Worm (Caenorhabditis elegans) whole organism, L1 larva: ENCODE measurements around the gene Y57G7A.1.

Experiments used
- C04F5.9 ChIP-seq: sonication (generic microtip); optimal IDR thresholded peaks from 2 replicates; lab custom pipeline; 2016; ENCODE audit warnings: missing genetic modification characterization, missing compliant biosample characterization
- alr-1 ChIP-seq: fragments of 200-800 bp; sonication (Bioruptor generic); optimal IDR thresholded peaks from 2 replicates; lab custom pipeline; 2018; ENCODE audit warnings: borderline replicate concordance, mild to moderate bottlenecking, missing genetic modification characterization, missing compliant biosample characterization
- ceh-8 ChIP-seq: fragments of 200-800 bp; sonication (Bioruptor generic); optimal IDR thresholded peaks from 2 replicates; lab custom pipeline; 2018; ENCODE audit warnings: mild to moderate bottlenecking, missing genetic modification characterization, moderate library complexity, missing compliant biosample characterization
- ceh-82 ChIP-seq, 3 experiments: fragments of 150-350 bp in 1 of 3; sonication (generic microtip) in 2 of 3; optimal IDR thresholded peaks; 2 replicates each; lab custom pipeline; 2014 to 2017; ENCODE audit warnings: missing biosample characterization in 3 of 3, missing genetic modification characterization in 3 of 3
- ceh-90 ChIP-seq: sonication (generic microtip); optimal IDR thresholded peaks from 2 replicates; lab custom pipeline; 2016; ENCODE audit warnings: missing genetic modification characterization, missing compliant biosample characterization
- dpl-1 ChIP-seq, 3 experiments: fragments of 150-350 bp in 2 of 3; sonication (generic microtip) in 1 of 3; optimal IDR thresholded peaks; 2 replicates each; lab custom pipeline; 2014 to 2017; ENCODE audit warnings: missing biosample characterization in 3 of 3, missing genetic modification characterization in 3 of 3, missing genetic modification reagents in 3 of 3
- dsc-1 ChIP-seq: sonication (generic microtip); optimal IDR thresholded peaks from 2 replicates; lab custom pipeline; 2016; ENCODE audit warnings: mild to moderate bottlenecking, missing genetic modification characterization, missing compliant biosample characterization
- efl-1 ChIP-seq, 4 experiments: fragments of 150-350 bp; optimal IDR thresholded peaks in 3 of 4; peaks in 1 of 4; 1 replicate in 1 of 4; 2 replicates in 3 of 4; lab custom pipeline; 2014; ENCODE audit warnings: missing biosample characterization in 2 of 4, missing genetic modification characterization in 2 of 4, missing genetic modification reagents in 2 of 4
- efl-3 ChIP-seq: fragments of 200-800 bp; sonication (Bioruptor generic); optimal IDR thresholded peaks from 2 replicates; lab custom pipeline; 2018; ENCODE audit warnings: mild to moderate bottlenecking, missing genetic modification characterization, missing compliant biosample characterization
- egl-13 ChIP-seq: sonication (generic microtip); optimal IDR thresholded peaks from 2 replicates; lab custom pipeline; 2016; ENCODE audit warnings: missing genotype, missing genetic modification reagents, missing genetic modification characterization, missing compliant biosample characterization
- egl-27 ChIP-seq, 2 experiments: fragments of 150-350 bp in 1 of 2; sonication (generic microtip); optimal IDR thresholded peaks; 3 replicates each; lab custom pipeline; 2017 to 2018; ENCODE audit warnings: missing biosample characterization in 2 of 2, missing genetic modification characterization in 2 of 2, missing genetic modification reagents in 2 of 2
- elt-3 ChIP-seq, 6 experiments: fragments of 150-350 bp in 1 of 6; sonication (generic microtip); optimal IDR thresholded peaks; 2 replicates each; lab custom pipeline; 2017 to 2018; ENCODE audit warnings: missing biosample characterization in 6 of 6, missing genetic modification characterization in 6 of 6, inconsistent platforms in 1 of 6
- fkh-10 ChIP-seq: sonication (generic microtip); optimal IDR thresholded peaks from 2 replicates; lab custom pipeline; 2017; ENCODE audit warnings: missing biosample characterization, missing genetic modification reagents, missing genetic modification characterization
- fkh-8 ChIP-seq: sonication (generic microtip); optimal IDR thresholded peaks from 2 replicates; lab custom pipeline; 2016; ENCODE audit warnings: mild to moderate bottlenecking, missing genetic modification characterization, missing compliant biosample characterization
- fos-1 ChIP-seq: fragments of 150-350 bp; optimal IDR thresholded peaks from 2 replicates; lab custom pipeline; 2014; ENCODE audit warnings: missing biosample characterization, missing genetic modification characterization
- hlh-17 ChIP-seq: fragments of 200-800 bp; sonication (Bioruptor generic); optimal IDR thresholded peaks from 2 replicates; lab custom pipeline; 2018; ENCODE audit warnings: missing genetic modification characterization, mild to moderate bottlenecking, missing compliant biosample characterization, moderate library complexity, borderline replicate concordance
- isw-1 ChIP-seq: fragments of 200-800 bp; sonication (Bioruptor generic); IDR thresholded peaks from 2 replicates; pipeline ENCODE4 v1.3.6; 2022; ENCODE audit warnings: missing genetic modification characterization, missing compliant biosample characterization
- jun-1 ChIP-seq: fragments of 150-350 bp; optimal IDR thresholded peaks from 2 replicates; lab custom pipeline; 2014; ENCODE audit warnings: missing biosample characterization, missing genetic modification reagents, missing genetic modification characterization
- lin-13 ChIP-seq: fragments of 150-350 bp; optimal IDR thresholded peaks from 2 replicates; lab custom pipeline; 2014; ENCODE audit warnings: missing biosample characterization, missing genetic modification reagents, missing genetic modification characterization
- lin-14 ChIP-seq: fragments of 200-800 bp; sonication (Bioruptor generic); optimal IDR thresholded peaks from 2 replicates; lab custom pipeline; 2018; ENCODE audit warnings: mild to moderate bottlenecking, missing genetic modification characterization, moderate library complexity, missing compliant biosample characterization
- lin-15B ChIP-seq: fragments of 150-350 bp; sonication (generic microtip); optimal IDR thresholded peaks from 3 replicates; lab custom pipeline; 2014; ENCODE audit warnings: missing biosample characterization, missing genetic modification characterization
- lin-35 ChIP-seq, 2 experiments: fragments of 150-350 bp; optimal IDR thresholded peaks; 2 replicates each; lab custom pipeline; 2014; ENCODE audit warnings: missing biosample characterization in 2 of 2, missing genetic modification characterization in 2 of 2, missing genetic modification reagents in 2 of 2
- lsy-2 ChIP-seq, 2 experiments: fragments of 150-350 bp; optimal IDR thresholded peaks; 2 replicates each; lab custom pipeline; 2014; ENCODE audit warnings: missing biosample characterization in 2 of 2, missing genetic modification characterization in 2 of 2
- mab-9 ChIP-seq: fragments of 200-800 bp; sonication (Bioruptor generic); IDR thresholded peaks from 2 replicates; pipeline ENCODE4 v1.3.6; 2022; ENCODE audit warnings: missing genetic modification reagents, missing genetic modification characterization, missing compliant biosample characterization
- mef-2 ChIP-seq: fragments of 150-350 bp; optimal IDR thresholded peaks from 2 replicates; lab custom pipeline; 2014; ENCODE audit warnings: missing biosample characterization, missing genetic modification characterization
- nhr-11 ChIP-seq: fragments of 150-350 bp; optimal IDR thresholded peaks from 2 replicates; lab custom pipeline; 2014; ENCODE audit warnings: missing biosample characterization, missing genetic modification characterization
- nhr-28 ChIP-seq: fragments of 150-350 bp; optimal IDR thresholded peaks from 2 replicates; lab custom pipeline; 2014; ENCODE audit warnings: missing biosample characterization, missing genetic modification characterization
- nhr-76 ChIP-seq: sonication (generic microtip); optimal IDR thresholded peaks from 2 replicates; lab custom pipeline; 2017; ENCODE audit warnings: missing biosample characterization, missing genetic modification characterization
- nhr-77 ChIP-seq: fragments of 150-350 bp; optimal IDR thresholded peaks from 2 replicates; lab custom pipeline; 2014; ENCODE audit warnings: missing biosample characterization, missing genetic modification characterization
- pag-3 ChIP-seq: sonication (generic microtip); optimal IDR thresholded peaks from 2 replicates; lab custom pipeline; 2017; ENCODE audit warnings: missing genetic modification characterization, mild to moderate bottlenecking, missing compliant biosample characterization, antibody characterized with exemption, borderline replicate concordance; ENCODE audit not compliant: insufficient read depth
- skn-1 ChIP-seq: fragments of 150-350 bp; optimal IDR thresholded peaks from 2 replicates; lab custom pipeline; 2014; ENCODE audit warnings: missing biosample characterization, missing genetic modification characterization
- sox-4 ChIP-seq: sonication (generic microtip); optimal IDR thresholded peaks from 2 replicates; lab custom pipeline; 2016; ENCODE audit warnings: missing genetic modification characterization, missing compliant biosample characterization
- sup-37 ChIP-seq: fragments of 200-800 bp; sonication (Bioruptor generic); optimal IDR thresholded peaks from 2 replicates; lab custom pipeline; 2018; ENCODE audit warnings: mild to moderate bottlenecking, missing genetic modification characterization, missing compliant biosample characterization
- tbx-2 ChIP-seq: sonication (generic microtip); optimal IDR thresholded peaks from 2 replicates; lab custom pipeline; 2016; ENCODE audit warnings: missing genetic modification characterization, missing compliant biosample characterization
- tlp-1 ChIP-seq: fragments of 150-350 bp; optimal IDR thresholded peaks from 2 replicates; lab custom pipeline; 2014; ENCODE audit warnings: missing biosample characterization, missing genetic modification characterization
- unc-30 ChIP-seq: sonication (generic microtip); optimal IDR thresholded peaks from 2 replicates; lab custom pipeline; 2017; ENCODE audit warnings: missing biosample characterization, missing genetic modification characterization
- unc-62 ChIP-seq: fragments of 150-350 bp; optimal IDR thresholded peaks from 2 replicates; lab custom pipeline; 2014; ENCODE audit warnings: missing biosample characterization, missing genetic modification reagents, missing genetic modification characterization
- zag-1 ChIP-seq: fragments of 150-350 bp; optimal IDR thresholded peaks from 2 replicates; lab custom pipeline; 2014; ENCODE audit warnings: missing biosample characterization, missing genetic modification characterization
- ztf-4 ChIP-seq: fragments of 150-350 bp; optimal IDR thresholded peaks from 2 replicates; lab custom pipeline; 2014; ENCODE audit warnings: missing biosample characterization, missing genetic modification characterization

Gene Y57G7A.1

ce11 chrII:1320412-1320811 lies 22.1 kb downstream of the Y57G7A.1 start (continued):
- peak; percentile 98 to 99 (median 99) for TF ChIP-seq dpl-1 (GFP tag; optimal IDR thresholded peaks at IDR 0.05; lab: Kevin White, UChicago)
- peak; percentile 93 for TF ChIP-seq jun-1 (tag; lab: Kevin White, UChicago)
- TF ChIP-seq lin-35 (GFP tag; optimal IDR thresholded peaks at IDR 0.05; lab: Kevin White, UChicago) = peak; percentile 99
- peak; percentile 89 for TF ChIP-seq fos-1 (tag; lab: Kevin White, UChicago)
- TF ChIP-seq tlp-1 = no peak
- TF ChIP-seq mab-9 (GFP tag; lab: Robert Waterston, UW) = peak; percentile 90
- peak; percentile 96 for TF ChIP-seq lin-15B (tag; lab: Kevin White, UChicago)
- peak; percentile 96 for TF ChIP-seq lin-14 (GFP tag; lab: Kevin White, UChicago)
- peak; percentile 87 to 96 (median 96) for TF ChIP-seq elt-3 (tag; optimal IDR thresholded peaks at IDR 0.05; lab: Kevin White, UChicago)
- peak; percentile 98 for TF ChIP-seq fkh-8 (tag; lab: Kevin White, UChicago)
- peak; percentile 98 for TF ChIP-seq lin-13
- TF ChIP-seq nhr-76 (tag; lab: Kevin White, UChicago) = no peak
- TF ChIP-seq ceh-90 (tag; lab: Kevin White, UChicago) = no peak
- no peak for TF ChIP-seq unc-62 (GFP tag; lab: Kevin White, UChicago)
- TF ChIP-seq hlh-17 (GFP tag; lab: Kevin White, UChicago) = no peak
- peak; percentile 84 for TF ChIP-seq fkh-10 (GFP tag; lab: Kevin White, UChicago)
- peak; percentile 79 for TF ChIP-seq nhr-11 (tag; lab: Kevin White, UChicago)
- peak; percentile 75 for TF ChIP-seq ztf-4 (tag; lab: Kevin White, UChicago)
- TF ChIP-seq nhr-28 (tag; lab: Kevin White, UChicago) = no peak
- TF ChIP-seq egl-27 (tag; optimal IDR thresholded peaks at IDR 0.05; lab: Kevin White, UChicago) = no peak
- TF ChIP-seq nhr-77 (tag; lab: Kevin White, UChicago) = peak; percentile 95
- TF ChIP-seq efl-3 (GFP tag; lab: Kevin White, UChicago) = peak; percentile 67
- TF ChIP-seq sup-37 = peak; percentile 86
- TF ChIP-seq unc-30 = no peak
- peak; percentile 82 for TF ChIP-seq egl-13 (tag; lab: Kevin White, UChicago)
- peak; percentile 84 for TF ChIP-seq C04F5.9
- peak; percentile 95 to 97 for TF ChIP-seq lsy-2 (tag; optimal IDR thresholded peaks at IDR 0.05; lab: Kevin White, UChicago)
- peak; percentile 94 for TF ChIP-seq isw-1 (GFP tag; lab: Robert Waterston, UW)
- TF ChIP-seq skn-1 (tag; lab: Kevin White, UChicago) = peak; percentile 92
- peak; percentile 96 to 98 (median 97) for TF ChIP-seq ceh-82 (tag; optimal IDR thresholded peaks at IDR 0.05; lab: Kevin White, UChicago)
- peak; percentile 95 for TF ChIP-seq dsc-1 (tag; lab: Kevin White, UChicago)
- TF ChIP-seq alr-1 (tag; lab: Kevin White, UChicago) = no peak
- peak; percentile 75 for TF ChIP-seq sox-4 (tag; lab: Kevin White, UChicago)
- no peak for TF ChIP-seq pag-3 (tag; lab: Kevin White, UChicago)
- peak; percentile 94 for TF ChIP-seq tbx-2 (tag; lab: Kevin White, UChicago)
- no peak for TF ChIP-seq zag-1
- TF ChIP-seq, all 84 proteins: peak for 65

- TF ChIP-seq ceh-8 = no peak
- peak; percentile 30; the same call in 1 of the 2 replicates for TF ChIP-seq mab-9 (GFP tag; lab: Robert Waterston, UW)
- no peak for TF ChIP-seq efl-1 (optimal IDR thresholded peaks at IDR 0.05; lab: Kevin White, UChicago)
- peak in 1 of 2 experiments; percentile 87 for TF ChIP-seq efl-1 (GFP tag; optimal IDR thresholded peaks at IDR 0.05 in 1 of 2; lab: Kevin White, UChicago)
- TF ChIP-seq mef-2 = no peak
Observed at ce11 chrII:1320987-1321807, 22.9 kb downstream of the Y57G7A.1 start, which contains the start of gene vig-1. TSS of gene vig-1 (plus strand) at chrII:1321037.
